Worm (Caenorhabditis elegans) whole organism, late embryonic: ENCODE data around the gene nlp-29.

ENCODE experiments used
- F13H6.1 ChIP-seq: sonication (generic microtip); optimal IDR thresholded peaks from 2 replicates; lab custom pipeline; 2016; ENCODE audit warnings: missing genetic modification characterization, missing compliant biosample characterization
- K02D7.2 ChIP-seq: sonication (generic microtip); optimal IDR thresholded peaks from 2 replicates; lab custom pipeline; 2017; ENCODE audit warnings: mild to moderate bottlenecking, missing genetic modification characterization, missing compliant biosample characterization
- K09A11.1 ChIP-seq: sonication (generic microtip); optimal IDR thresholded peaks from 2 replicates; lab custom pipeline; 2017; ENCODE audit warnings: antibody characterized with exemption, mild to moderate bottlenecking, missing genetic modification characterization, missing compliant biosample characterization; ENCODE audit not compliant: insufficient read depth
- T23F11.4 ChIP-seq: fragments of 200-800 bp; sonication (Bioruptor generic); optimal IDR thresholded peaks from 2 replicates; lab custom pipeline; 2018; ENCODE audit warnings: mild to moderate bottlenecking, missing genetic modification characterization, missing compliant biosample characterization
- Y22D7AL.16 ChIP-seq: sonication (generic microtip); optimal IDR thresholded peaks from 2 replicates; lab custom pipeline; 2016; ENCODE audit warnings: missing genetic modification characterization, missing compliant biosample characterization
- ahr-1 ChIP-seq: sonication (generic microtip); optimal IDR thresholded peaks from 2 replicates; lab custom pipeline; 2016; ENCODE audit warnings: missing genetic modification characterization, missing compliant biosample characterization
- ceh-19 ChIP-seq: fragments of 200-800 bp; sonication (Bioruptor generic); optimal IDR thresholded peaks from 2 replicates; lab custom pipeline; 2018; ENCODE audit warnings: mild to moderate bottlenecking, missing genetic modification characterization, missing compliant biosample characterization
- ceh-2 ChIP-seq: sonication (generic microtip); optimal IDR thresholded peaks from 2 replicates; lab custom pipeline; 2016; ENCODE audit warnings: missing genotype, missing genetic modification characterization, missing compliant biosample characterization
- ceh-22 ChIP-seq: sonication (generic microtip); optimal IDR thresholded peaks from 2 replicates; lab custom pipeline; 2017; ENCODE audit warnings: missing biosample characterization, missing genetic modification characterization
- ceh-45 ChIP-seq: fragments of 200-800 bp; sonication (Bioruptor generic); IDR thresholded peaks from 2 replicates; pipeline ENCODE4 v1.3.6; 2022; ENCODE audit warnings: missing genetic modification reagents, missing genetic modification characterization, missing compliant biosample characterization
- ceh-48 ChIP-seq: sonication (generic microtip); optimal IDR thresholded peaks from 2 replicates; lab custom pipeline; 2016; ENCODE audit warnings: missing genetic modification characterization, inconsistent platforms, missing compliant biosample characterization
- ceh-6 ChIP-seq: fragments of 200-800 bp; sonication (Bioruptor generic); optimal IDR thresholded peaks from 2 replicates; lab custom pipeline; 2018; ENCODE audit warnings: mild to moderate bottlenecking, missing genetic modification characterization, missing compliant biosample characterization
- ceh-9 ChIP-seq: sonication (generic microtip); optimal IDR thresholded peaks from 2 replicates; lab custom pipeline; 2016; ENCODE audit warnings: mild to moderate bottlenecking, missing genetic modification characterization, inconsistent platforms, missing compliant biosample characterization
- dve-1 ChIP-seq: sonication (generic microtip); optimal IDR thresholded peaks from 2 replicates; lab custom pipeline; 2017; ENCODE audit warnings: antibody characterized with exemption, mild to moderate bottlenecking, missing genetic modification characterization, missing compliant biosample characterization
- elt-4 ChIP-seq: sonication (generic microtip); optimal IDR thresholded peaks from 2 replicates; lab custom pipeline; 2016; ENCODE audit warnings: missing genetic modification characterization, missing compliant biosample characterization
- fax-1 ChIP-seq: sonication (generic microtip); optimal IDR thresholded peaks from 2 replicates; lab custom pipeline; 2016; ENCODE audit warnings: missing genotype, missing genetic modification characterization, missing compliant biosample characterization
- gmeb-2 ChIP-seq: sonication (generic microtip); optimal IDR thresholded peaks from 2 replicates; lab custom pipeline; 2016; ENCODE audit warnings: missing genetic modification characterization, inconsistent platforms, missing compliant biosample characterization
- hlh-30 ChIP-seq: sonication (generic microtip); optimal IDR thresholded peaks from 2 replicates; lab custom pipeline; 2017; ENCODE audit warnings: antibody characterized with exemption, missing genetic modification characterization, missing compliant biosample characterization; ENCODE audit not compliant: insufficient read depth
- hlh-6 ChIP-seq: sonication (generic microtip); optimal IDR thresholded peaks from 2 replicates; lab custom pipeline; 2016; ENCODE audit warnings: missing genotype, missing genetic modification characterization, missing compliant biosample characterization
- lim-6 ChIP-seq: sonication (generic microtip); optimal IDR thresholded peaks from 2 replicates; lab custom pipeline; 2016; ENCODE audit warnings: missing genetic modification characterization, missing compliant biosample characterization
- lin-11 ChIP-seq: fragments of 200-800 bp; sonication (Bioruptor generic); optimal IDR thresholded peaks from 2 replicates; lab custom pipeline; 2018; ENCODE audit warnings: mild to moderate bottlenecking, missing genetic modification characterization, missing compliant biosample characterization
- madf-2 ChIP-seq: sonication (generic microtip); optimal IDR thresholded peaks from 2 replicates; lab custom pipeline; 2017; ENCODE audit warnings: missing genetic modification characterization, missing compliant biosample characterization
- mec-3 ChIP-seq: sonication (generic microtip); optimal IDR thresholded peaks from 2 replicates; lab custom pipeline; 2016; ENCODE audit warnings: borderline replicate concordance, missing genetic modification characterization, missing compliant biosample characterization
- nfya-1 ChIP-seq: sonication (generic microtip); optimal IDR thresholded peaks from 2 replicates; lab custom pipeline; 2017; ENCODE audit warnings: missing genetic modification characterization, mild to moderate bottlenecking, missing compliant biosample characterization, antibody characterized with exemption, moderate library complexity
- npax-4 ChIP-seq: sonication (generic microtip); optimal IDR thresholded peaks from 2 replicates; lab custom pipeline; 2016; ENCODE audit warnings: missing genetic modification characterization, missing compliant biosample characterization
- pag-3 ChIP-seq: sonication (generic microtip); optimal IDR thresholded peaks from 2 replicates; lab custom pipeline; 2016; ENCODE audit warnings: missing compliant biosample characterization, missing genetic modification characterization, borderline replicate concordance
- pat-9 ChIP-seq: fragments of 200-800 bp; sonication (Bioruptor generic); optimal IDR thresholded peaks from 2 replicates; lab custom pipeline; 2018; ENCODE audit warnings: mild to moderate bottlenecking, missing genetic modification characterization, moderate library complexity, missing compliant biosample characterization
- pax-1 ChIP-seq: fragments of 150-350 bp; optimal IDR thresholded peaks from 2 replicates; lab custom pipeline; 2014; ENCODE audit warnings: missing biosample characterization, missing genetic modification characterization
- pha-2 ChIP-seq: sonication (generic microtip); optimal IDR thresholded peaks from 2 replicates; lab custom pipeline; 2017; ENCODE audit warnings: mild to moderate bottlenecking, missing genetic modification characterization, missing compliant biosample characterization
- pha-4 ChIP-seq: fragments of 150-350 bp; optimal IDR thresholded peaks from 2 replicates; lab custom pipeline; 2018; ENCODE audit warnings: missing biosample characterization, missing genetic modification reagents, missing genetic modification characterization
- pros-1 ChIP-seq: fragments of 150-350 bp; optimal IDR thresholded peaks from 2 replicates; lab custom pipeline; 2014; ENCODE audit warnings: missing biosample characterization, missing genetic modification reagents, missing genetic modification characterization
- ref-2 ChIP-seq: sonication (generic microtip); optimal IDR thresholded peaks from 2 replicates; lab custom pipeline; 2016; ENCODE audit warnings: missing genetic modification characterization, missing compliant biosample characterization
- rnt-1 ChIP-seq: sonication (generic microtip); optimal IDR thresholded peaks from 2 replicates; lab custom pipeline; 2016; ENCODE audit warnings: missing genetic modification characterization, missing compliant biosample characterization
- ttx-3 ChIP-seq: sonication (generic microtip); optimal IDR thresholded peaks from 2 replicates; lab custom pipeline; 2016; ENCODE audit warnings: missing genetic modification reagents, missing genetic modification characterization, missing compliant biosample characterization
- unc-86 ChIP-seq: sonication (generic microtip); optimal IDR thresholded peaks from 2 replicates; lab custom pipeline; 2016; ENCODE audit warnings: missing genetic modification characterization, missing compliant biosample characterization
- zip-5 ChIP-seq: sonication (generic microtip); optimal IDR thresholded peaks from 2 replicates; lab custom pipeline; 2016; ENCODE audit warnings: missing genetic modification characterization, missing compliant biosample characterization
- ztf-16 ChIP-seq: sonication (generic microtip); optimal IDR thresholded peaks from 2 replicates; lab custom pipeline; 2017; ENCODE audit warnings: missing genetic modification characterization, missing compliant biosample characterization

nlp-29 gene

DNA sequence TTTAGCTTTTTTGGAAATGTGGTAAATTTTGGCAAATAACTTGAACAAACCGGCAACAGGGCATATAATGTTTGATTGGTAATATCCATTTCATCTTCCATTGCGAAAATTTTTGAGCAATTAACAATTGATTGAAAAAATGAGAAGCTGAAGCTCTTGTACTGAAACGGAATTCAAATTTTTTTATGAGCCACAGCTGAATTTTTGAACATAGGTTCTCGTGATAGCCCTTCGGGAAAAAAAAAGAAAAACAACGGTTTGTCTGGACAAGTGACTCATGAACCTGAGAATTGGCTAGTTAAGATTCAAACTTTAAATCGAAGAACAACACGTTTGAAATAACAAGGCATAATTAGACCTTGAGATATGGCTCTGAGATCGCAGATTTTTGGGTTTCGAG is 11.6 kb downstream of the nlp-29 start, which contains the start of gene srx-62:
TSS of gene srx-62 (minus strand) at position 101 of the 400 bp plus-strand sequence.
- TF ChIP-seq ceh-9 (tag; lab: Kevin White, UChicago), result no peak

DNA sequence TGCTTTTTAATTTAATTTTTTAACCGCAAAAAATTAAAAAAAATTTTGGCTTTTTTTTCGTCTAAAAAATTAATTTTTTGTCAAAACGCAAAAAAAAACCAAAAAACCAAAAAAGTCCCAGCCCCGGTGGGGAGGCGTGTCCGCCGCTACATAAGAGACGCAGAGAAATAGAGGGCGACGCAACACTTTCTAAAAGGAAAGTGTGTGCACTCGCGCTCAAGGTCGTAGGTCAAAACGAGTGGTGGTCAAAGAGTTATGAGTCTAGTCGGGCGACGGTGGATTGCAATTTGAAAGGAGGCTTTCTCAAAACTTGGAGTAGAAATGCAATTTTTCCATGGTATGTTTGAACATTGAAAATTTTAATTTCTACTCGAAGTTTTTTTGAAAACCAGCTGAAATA is 20.4 kb downstream of the nlp-29 start:
- TF ChIP-seq pha-4 (tag; lab: Kevin White, UChicago), result no peak
- TF ChIP-seq T23F11.4 (GFP tag; lab: Kevin White, UChicago), result no peak
- no peak for TF ChIP-seq pros-1 (tag; lab: Kevin White, UChicago)
- no peak for TF ChIP-seq pha-2 (tag; lab: Kevin White, UChicago)
- TF ChIP-seq ceh-2 (tag; lab: Kevin White, UChicago), result no peak
- no peak for TF ChIP-seq ahr-1
- no peak for TF ChIP-seq fax-1
- no peak for TF ChIP-seq nfya-1 (tag; lab: Kevin White, UChicago)
- TF ChIP-seq elt-4 (tag; lab: Kevin White, UChicago), result no peak
- no peak for TF ChIP-seq K09A11.1 (tag; lab: Kevin White, UChicago)
- TF ChIP-seq unc-86 (tag; lab: Kevin White, UChicago), result no peak
- no peak for TF ChIP-seq pat-9
- TF ChIP-seq ztf-16, result no peak
- TF ChIP-seq zip-5 (tag; lab: Kevin White, UChicago), result no peak
- TF ChIP-seq pag-3, result no peak
- TF ChIP-seq rnt-1 (tag; lab: Kevin White, UChicago), result no peak
- TF ChIP-seq ceh-9 (tag; lab: Kevin White, UChicago), result no peak
- TF ChIP-seq ceh-6, result no peak
- TF ChIP-seq madf-2 (tag; lab: Kevin White, UChicago), result no peak
- no peak for TF ChIP-seq lin-11

DNA sequence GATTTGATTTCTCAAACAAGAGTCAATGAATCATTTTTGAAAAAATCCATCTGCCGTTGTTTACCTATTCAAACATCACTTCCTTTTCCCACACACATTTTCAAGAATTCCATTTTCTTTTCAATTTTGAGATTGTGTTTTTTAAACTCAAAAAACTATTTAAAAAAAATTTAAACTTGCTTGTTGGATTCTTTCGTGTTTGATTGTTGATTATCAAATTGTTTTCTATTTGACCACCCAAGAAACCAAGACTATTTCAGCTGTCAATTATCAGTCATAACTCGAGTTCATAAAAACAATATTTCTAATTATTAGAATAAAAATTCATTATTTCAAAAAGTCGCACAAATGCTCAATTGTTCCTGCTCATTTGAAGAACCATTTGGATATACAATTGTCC is 21.0 kb downstream of the nlp-29 start, which contains the start of gene srh-8:
TSS of gene srh-8 (plus strand) at position 301 of the 400 bp plus-strand sequence.
- TF ChIP-seq ceh-2 (tag; lab: Kevin White, UChicago) (no peak), zip-5 (tag; lab: Kevin White, UChicago) (no peak), ahr-1 (no peak), hlh-6 (tag; lab: Kevin White, UChicago) (no peak), hlh-30 (tag; lab: Kevin White, UChicago) (no peak), lim-6 (tag; lab: Kevin White, UChicago) (no peak), F13H6.1 (tag; lab: Kevin White, UChicago) (no peak)

DNA sequence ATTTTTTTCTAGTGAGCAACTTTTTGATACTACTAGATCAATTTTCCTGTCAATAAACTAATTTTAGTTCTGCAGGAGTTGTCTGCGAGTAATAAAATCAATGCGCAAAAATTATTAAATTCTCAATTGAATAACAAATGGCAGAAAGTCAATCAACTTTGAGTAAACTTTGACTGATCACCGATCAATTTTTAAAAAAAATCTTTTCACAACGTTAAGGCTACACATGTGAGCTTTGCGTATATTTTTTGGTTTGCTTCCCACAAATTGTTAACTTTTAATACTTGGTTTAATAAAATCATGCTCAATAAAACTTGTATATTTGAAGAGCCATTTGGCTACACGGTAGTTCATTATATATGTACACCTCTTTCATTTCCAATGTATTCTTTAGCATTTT is 23.7 kb downstream of the nlp-29 start, which contains the start of gene srh-7:
TSS of gene srh-7 (plus strand) at position 301 of the 400 bp plus-strand sequence.
- no peak for TF ChIP-seq ceh-2 (tag; lab: Kevin White, UChicago)
- no peak for TF ChIP-seq mec-3
- no peak for TF ChIP-seq ref-2
- no peak for TF ChIP-seq F13H6.1 (tag; lab: Kevin White, UChicago)

DNA sequence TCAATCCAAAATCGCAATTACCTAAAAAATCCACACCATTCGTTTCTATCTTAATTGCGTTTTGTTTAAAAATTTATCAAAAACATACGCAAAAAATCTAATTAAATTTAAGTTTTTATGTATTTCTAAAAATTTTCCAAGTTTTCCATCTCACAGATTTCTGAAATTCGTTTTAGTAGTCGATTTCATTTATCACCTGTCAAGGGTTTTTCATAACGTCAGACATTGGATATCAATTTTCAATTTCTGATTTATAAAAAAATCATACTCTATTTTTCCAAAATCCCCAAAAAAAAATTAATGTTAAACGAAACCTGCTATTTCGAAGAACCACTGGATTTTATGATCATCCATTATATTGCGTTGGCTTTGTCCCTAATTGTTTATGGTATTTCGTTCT is 25.9 kb downstream of the nlp-29 start, which contains the start of gene srh-4:
TSS of gene srh-4 (plus strand) at position 301 of the 400 bp plus-strand sequence.
- TF ChIP-seq dve-1 (tag; lab: Kevin White, UChicago) (no peak), ceh-48 (tag; lab: Kevin White, UChicago) (no peak), fax-1 (no peak), pax-1 (no peak)

DNA sequence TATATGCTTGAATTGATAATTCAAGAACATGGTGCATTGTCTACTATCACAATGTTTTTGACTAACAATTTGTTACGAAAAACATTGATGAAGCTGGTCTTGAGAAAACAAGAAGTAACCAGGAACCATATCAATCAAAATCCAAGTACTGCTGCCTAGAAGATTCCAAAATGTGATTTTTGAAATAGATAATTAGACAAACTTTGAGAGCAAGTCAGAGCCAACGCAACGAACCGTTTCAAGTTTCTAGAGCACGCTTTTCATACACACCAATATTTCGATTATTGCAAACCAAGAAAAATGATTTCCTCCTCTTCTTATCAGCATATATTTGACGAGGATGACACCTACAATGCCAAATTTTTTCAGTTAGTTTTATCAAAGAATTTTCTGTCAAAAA is 32.6 kb downstream of the nlp-29 start, which contains the start of gene srw-89:
TSS of gene srw-89 (plus strand) at position 301 of the 400 bp plus-strand sequence.
- TF ChIP-seq gmeb-2 (tag; lab: Kevin White, UChicago), result no peak
- no peak for TF ChIP-seq unc-86 (tag; lab: Kevin White, UChicago)
- TF ChIP-seq ceh-19 (GFP tag; lab: Kevin White, UChicago), result no peak
- TF ChIP-seq Y22D7AL.16, result no peak
- TF ChIP-seq ttx-3, result no peak
- TF ChIP-seq npax-4 (tag; lab: Kevin White, UChicago), result no peak
- TF ChIP-seq K02D7.2 (tag; lab: Kevin White, UChicago), result no peak
- TF ChIP-seq F13H6.1 (tag; lab: Kevin White, UChicago), result no peak
- no peak for TF ChIP-seq lim-6 (tag; lab: Kevin White, UChicago)
- TF ChIP-seq ceh-45 (GFP tag; lab: Robert Waterston, UW), result no peak
- no peak for TF ChIP-seq ceh-22 (tag; lab: Kevin White, UChicago)
